Worm (Caenorhabditis elegans) whole organism, L4 larva: ENCODE results near the gene F20G2.1.

Source experiments
- D1046.2 ChIP-seq: fragments of 200-800 bp; sonication (Bioruptor generic); IDR thresholded peaks from 2 replicates; pipeline ENCODE4 v1.3.6; 2022; ENCODE audit warnings: missing genetic modification characterization, missing compliant biosample characterization
- F10B5.3 ChIP-seq: sonication (generic microtip); optimal IDR thresholded peaks from 2 replicates; lab custom pipeline; 2016; ENCODE audit warnings: mild to moderate bottlenecking, missing genetic modification characterization, missing compliant biosample characterization
- F37D6.2 ChIP-seq: sonication (generic microtip); optimal IDR thresholded peaks from 2 replicates; lab custom pipeline; 2016; ENCODE audit warnings: mild to moderate bottlenecking, missing genetic modification characterization, missing compliant biosample characterization
- F49E8.2 ChIP-seq: sonication (generic microtip); optimal IDR thresholded peaks from 2 replicates; lab custom pipeline; 2016; ENCODE audit warnings: missing compliant biosample characterization, mild to moderate bottlenecking, missing genetic modification characterization, borderline replicate concordance
- ZK546.5 ChIP-seq, 2 experiments: sonication (generic microtip); optimal IDR thresholded peaks; 2 replicates each; lab custom pipeline; 2017; ENCODE audit warnings: missing biosample characterization in 2 of 2, missing genetic modification characterization in 2 of 2
- aly-2 ChIP-seq: sonication (generic microtip); optimal IDR thresholded peaks from 2 replicates; lab custom pipeline; 2018; ENCODE audit warnings: missing biosample characterization, missing genetic modification characterization
- ama-1 ChIP-seq: fragments of 150-350 bp; optimal IDR thresholded peaks from 2 replicates; lab custom pipeline; 2014; ENCODE audit warnings: inconsistent platforms, mixed read lengths
- arid-1 ChIP-seq: fragments of 200-800 bp; sonication (Bioruptor generic); conservative IDR thresholded peaks from 2 replicates; pipeline ENCODE4 v1.3.6; 2022; ENCODE audit warnings: missing genetic modification reagents, missing genetic modification characterization, missing compliant biosample characterization
- attf-4 ChIP-seq: sonication (generic microtip); optimal IDR thresholded peaks from 3 replicates; lab custom pipeline; 2017; ENCODE audit warnings: missing biosample characterization, missing genetic modification characterization
- ceh-28 ChIP-seq: fragments of 150-350 bp; optimal IDR thresholded peaks from 2 replicates; lab custom pipeline; 2014; ENCODE audit warnings: missing biosample characterization, missing genetic modification reagents, missing genetic modification characterization
- ceh-32 ChIP-seq: sonication (generic microtip); optimal IDR thresholded peaks from 2 replicates; lab custom pipeline; 2016; ENCODE audit warnings: mild to moderate bottlenecking, missing genetic modification characterization, missing compliant biosample characterization; ENCODE audit not compliant: poor library complexity
- ceh-44 ChIP-seq: fragments of 200-800 bp; sonication (Bioruptor generic); IDR thresholded peaks from 2 replicates; pipeline ENCODE4 v1.3.6; 2022; ENCODE audit warnings: missing genetic modification reagents, missing genetic modification characterization, missing compliant biosample characterization
- daf-12 ChIP-seq: fragments of 150-350 bp; optimal IDR thresholded peaks from 2 replicates; lab custom pipeline; 2014; ENCODE audit warnings: missing biosample characterization, missing genetic modification reagents, missing genetic modification characterization
- dmd-8 ChIP-seq: fragments of 200-800 bp; sonication (Bioruptor generic); IDR thresholded peaks from 2 replicates; pipeline ENCODE4 v1.3.6; 2022; ENCODE audit warnings: missing genetic modification characterization, missing compliant biosample characterization
- dmd-9 ChIP-seq: fragments of 200-800 bp; sonication (Bioruptor generic); IDR thresholded peaks from 2 replicates; pipeline ENCODE4 v1.3.6; 2022; ENCODE audit warnings: missing genetic modification reagents, missing genetic modification characterization, missing compliant biosample characterization
- dpl-1 ChIP-seq: fragments of 150-350 bp; optimal IDR thresholded peaks from 2 replicates; lab custom pipeline; 2014; ENCODE audit warnings: missing biosample characterization, missing genetic modification reagents, missing genetic modification characterization
- egl-27 ChIP-seq: sonication (generic microtip); optimal IDR thresholded peaks from 3 replicates; lab custom pipeline; 2017; ENCODE audit warnings: missing biosample characterization, missing genetic modification reagents, missing genetic modification characterization
- fos-1 ChIP-seq: fragments of 150-350 bp; optimal IDR thresholded peaks from 2 replicates; lab custom pipeline; 2014; ENCODE audit warnings: missing biosample characterization, missing genetic modification characterization
- hmg-1.1 ChIP-seq: fragments of 200-800 bp; sonication (Bioruptor generic); IDR thresholded peaks from 2 replicates; pipeline ENCODE4 v1.3.6; 2022; ENCODE audit warnings: missing genetic modification reagents, missing genetic modification characterization, missing compliant biosample characterization
- lin-1 ChIP-seq: fragments of 200-800 bp; sonication (Bioruptor generic); IDR thresholded peaks from 2 replicates; pipeline ENCODE4 v1.3.6; 2022; ENCODE audit warnings: missing genetic modification reagents, missing genetic modification characterization, missing compliant biosample characterization
- lin-29 ChIP-seq: fragments of 200-800 bp; sonication (Bioruptor generic); IDR thresholded peaks from 2 replicates; pipeline ENCODE4 v1.3.6; 2022; ENCODE audit warnings: missing genetic modification reagents, missing genetic modification characterization, missing compliant biosample characterization
- lin-38 ChIP-seq: fragments of 200-800 bp; sonication (Bioruptor generic); IDR thresholded peaks from 2 replicates; pipeline ENCODE4 v1.3.6; 2022; ENCODE audit warnings: missing genetic modification reagents, missing genetic modification characterization, missing compliant biosample characterization
- lin-39 ChIP-seq: fragments of 150-350 bp; optimal IDR thresholded peaks from 2 replicates; lab custom pipeline; 2014; ENCODE audit warnings: missing biosample characterization, missing genetic modification reagents, missing genetic modification characterization
- mxl-2 ChIP-seq: fragments of 200-800 bp; sonication (Bioruptor generic); conservative IDR thresholded peaks from 2 replicates; pipeline ENCODE4 v1.3.6; 2022; ENCODE audit warnings: missing genetic modification reagents, missing genetic modification characterization, missing compliant biosample characterization
- mxl-3 ChIP-seq: fragments of 200-800 bp; sonication (Bioruptor generic); optimal IDR thresholded peaks from 2 replicates; lab custom pipeline; 2018; ENCODE audit warnings: mild to moderate bottlenecking, missing genetic modification characterization, missing compliant biosample characterization
- nhr-11 ChIP-seq: fragments of 150-350 bp; optimal IDR thresholded peaks from 2 replicates; lab custom pipeline; 2014; ENCODE audit warnings: missing biosample characterization, missing genetic modification characterization
- nhr-237 ChIP-seq: sonication (generic microtip); optimal IDR thresholded peaks from 2 replicates; lab custom pipeline; 2017; ENCODE audit warnings: missing biosample characterization, missing genetic modification characterization
- nhr-25 ChIP-seq: sonication (generic microtip); optimal IDR thresholded peaks from 2 replicates; lab custom pipeline; 2017; ENCODE audit warnings: missing genetic modification characterization, mild to moderate bottlenecking, missing compliant biosample characterization, antibody characterized with exemption, moderate library complexity, borderline replicate concordance; ENCODE audit not compliant: insufficient read depth
- nhr-28 ChIP-seq: fragments of 150-350 bp; optimal IDR thresholded peaks from 2 replicates; lab custom pipeline; 2014; ENCODE audit warnings: missing biosample characterization, missing genetic modification characterization
- nhr-48 ChIP-seq: sonication (generic microtip); optimal IDR thresholded peaks from 2 replicates; lab custom pipeline; 2016; ENCODE audit warnings: mild to moderate bottlenecking, missing genetic modification characterization, missing compliant biosample characterization
- nhr-76 ChIP-seq: fragments of 150-350 bp; optimal IDR thresholded peaks from 2 replicates; lab custom pipeline; 2014; ENCODE audit warnings: missing biosample characterization, missing genetic modification characterization
- nhr-77 ChIP-seq: fragments of 150-350 bp; optimal IDR thresholded peaks from 2 replicates; lab custom pipeline; 2014; ENCODE audit warnings: missing biosample characterization, missing genetic modification characterization
- php-3 ChIP-seq: fragments of 200-800 bp; sonication (Bioruptor generic); IDR thresholded peaks from 2 replicates; pipeline ENCODE4 v1.3.6; 2022; ENCODE audit warnings: missing genetic modification reagents, missing genetic modification characterization, missing compliant biosample characterization
- pqm-1 ChIP-seq: sonication (generic microtip); optimal IDR thresholded peaks from 2 replicates; lab custom pipeline; 2017; ENCODE audit warnings: missing biosample characterization, missing genetic modification characterization
- rbr-2 ChIP-seq: sonication (generic microtip); optimal IDR thresholded peaks from 2 replicates; lab custom pipeline; 2016; ENCODE audit warnings: missing genotype, missing genetic modification characterization, missing compliant biosample characterization
- set-16 ChIP-seq: fragments of 200-800 bp; sonication (Bioruptor generic); IDR thresholded peaks from 2 replicates; pipeline ENCODE4 v1.3.6; 2022; ENCODE audit warnings: missing genetic modification reagents, missing genetic modification characterization, missing compliant biosample characterization
- unc-130 ChIP-seq: sonication (generic microtip); optimal IDR thresholded peaks from 2 replicates; lab custom pipeline; 2016; ENCODE audit warnings: missing genetic modification reagents, missing genetic modification characterization, missing compliant biosample characterization
- unc-62 ChIP-seq, 3 experiments: fragments of 150-350 bp in 1 of 3; sonication (generic microtip); optimal IDR thresholded peaks in 2 of 3; peaks in 1 of 3; 1 replicate in 1 of 3; 2 replicates in 2 of 3; lab custom pipeline; 2014 to 2017; ENCODE audit warnings: missing biosample characterization in 3 of 3, missing genetic modification characterization in 3 of 3, missing genetic modification reagents in 3 of 3, missing genotype in 1 of 3
- vab-7 ChIP-seq: fragments of 200-800 bp; sonication (Bioruptor generic); IDR thresholded peaks from 2 replicates; pipeline ENCODE4 v1.3.6; 2022; ENCODE audit warnings: missing genetic modification reagents, missing genetic modification characterization, missing compliant biosample characterization
- zag-1 ChIP-seq: fragments of 150-350 bp; optimal IDR thresholded peaks from 2 replicates; lab custom pipeline; 2014; ENCODE audit warnings: missing biosample characterization, missing genetic modification characterization
- zip-11 ChIP-seq: fragments of 200-800 bp; sonication (Bioruptor generic); IDR thresholded peaks from 2 replicates; pipeline ENCODE4 v1.3.6; 2022; ENCODE audit warnings: missing genetic modification characterization, missing compliant biosample characterization
- ztf-7 ChIP-seq: fragments of 150-350 bp; optimal IDR thresholded peaks from 2 replicates; lab custom pipeline; 2014; ENCODE audit warnings: missing biosample characterization, missing genetic modification characterization

The F20G2.1 gene

ce11 chrV:13771209-13771608 lies 17.8 kb upstream of the F20G2.1 start, which contains the start of gene F20G2.5:
Gene F20G2.5 (plus strand): TSS chrV:13771509.
- TF ChIP-seq nhr-237 (tag; lab: Kevin White, UChicago) (no peak), nhr-28 (tag; lab: Kevin White, UChicago) (peak; percentile 49), ceh-44 (GFP tag; lab: Robert Waterston, UW) (no peak)
- TF ChIP-seq, all 104 proteins: peak for 1

ce11 chrV:13768941-13769436 lies 15.6 kb upstream of the F20G2.1 start, which contains the start of gene nas-24:
Gene nas-24 (plus strand): TSS chrV:13769386.
- peak; percentile 83 for TF ChIP-seq nhr-28 (tag; lab: Kevin White, UChicago)
- peak in 1 of 2 experiments; percentile 20 for TF ChIP-seq unc-62 (GFP tag; optimal IDR thresholded peaks at IDR 0.05 in 1 of 2; lab: Kevin White, UChicago)
- no peak for TF ChIP-seq unc-62 (tag; optimal IDR thresholded peaks at IDR 0.05; lab: Kevin White, UChicago)
- TF ChIP-seq pqm-1 (tag; lab: Kevin White, UChicago): peak; percentile 21
- no peak for TF ChIP-seq aly-2 (tag; lab: Kevin White, UChicago)

- no peak for TF ChIP-seq daf-12 (tag; lab: Kevin White, UChicago)
- no peak for TF ChIP-seq pqm-1 (tag; lab: Kevin White, UChicago)
- TF ChIP-seq egl-27 (tag; lab: Kevin White, UChicago): no peak
- no peak for TF ChIP-seq ZK546.5 (tag; optimal IDR thresholded peaks at IDR 0.05; lab: Kevin White, UChicago)
- no peak for TF ChIP-seq ama-1 (lab: Kevin White, UChicago)
- no peak for TF ChIP-seq F49E8.2 (tag; lab: Kevin White, UChicago)
- TF ChIP-seq nhr-77 (tag; lab: Kevin White, UChicago): no peak
- no peak for TF ChIP-seq ztf-7
- no peak for TF ChIP-seq F37D6.2
- no peak for TF ChIP-seq fos-1
- TF ChIP-seq dmd-9 (GFP tag; lab: Robert Waterston, UW): no peak
- TF ChIP-seq lin-29 (GFP tag; lab: Robert Waterston, UW): no peak
- no peak for TF ChIP-seq set-16 (GFP tag; lab: Robert Waterston, UW)
Observed at ce11 chrV:13768388-13768787, 15.0 kb upstream of the F20G2.1 start, which contains the start of gene F20G2.3. Gene F20G2.3 (minus strand): TSS chrV:13768488.

ce11 chrV:13763723-13764122 lies 10.3 kb upstream of the F20G2.1 start:
- TF ChIP-seq nhr-11 (tag; lab: Kevin White, UChicago) (peak; percentile 56), ceh-32 (no peak)

- no peak for TF ChIP-seq unc-62 (GFP tag; optimal IDR thresholded peaks at IDR 0.05 in 1 of 2; lab: Kevin White, UChicago)
- no peak for TF ChIP-seq unc-62 (tag; optimal IDR thresholded peaks at IDR 0.05; lab: Kevin White, UChicago)
- no peak for TF ChIP-seq mxl-2 (GFP tag; lab: Robert Waterston, UW)
- TF ChIP-seq ceh-28: no peak
- TF ChIP-seq nhr-48 (tag; lab: Kevin White, UChicago): no peak
- TF ChIP-seq rbr-2: no peak
- no peak for TF ChIP-seq arid-1
- no peak for TF ChIP-seq zag-1
- TF ChIP-seq vab-7 (GFP tag; lab: Robert Waterston, UW): no peak
- TF ChIP-seq nhr-25 (tag; lab: Kevin White, UChicago): no peak
Observed at ce11 chrV:13762426-13763127, 9.2 kb upstream of the F20G2.1 start, which contains the start of gene F20G2.6. Gene F20G2.6 (plus strand): TSS chrV:13763077.

ce11 chrV:13757349-13757748 lies 4.0 kb upstream of the F20G2.1 start:
- peak; percentile 7 for TF ChIP-seq dpl-1
- no peak for TF ChIP-seq attf-4 (tag; lab: Kevin White, UChicago)
- no peak for TF ChIP-seq unc-130 (GFP tag; lab: Kevin White, UChicago)
- no peak for TF ChIP-seq dmd-8
- TF ChIP-seq zip-11 (GFP tag; lab: Robert Waterston, UW): no peak
- TF ChIP-seq lin-1 (GFP tag; lab: Robert Waterston, UW): no peak
- TF ChIP-seq nhr-76 (tag; lab: Kevin White, UChicago): no peak
- TF ChIP-seq lin-38 (GFP tag; lab: Robert Waterston, UW): no peak
- TF ChIP-seq D1046.2 (GFP tag; lab: Robert Waterston, UW): no peak
- TF ChIP-seq lin-39 (tag; lab: Kevin White, UChicago): no peak
- no peak for TF ChIP-seq F10B5.3 (tag; lab: Kevin White, UChicago)
- TF ChIP-seq mxl-3 (GFP tag; lab: Kevin White, UChicago): no peak
- no peak for TF ChIP-seq php-3 (GFP tag; lab: Robert Waterston, UW)
- TF ChIP-seq ceh-28: no peak
- 0 out of 2 replicates have a peak, but pooled peaks have one; percentile 27 for TF ChIP-seq hmg-1.1 (GFP tag; lab: Robert Waterston, UW)
